Worm (Caenorhabditis elegans): Measurements from ENCODE around the gene F54D11.4.

The F54D11.4 gene

ce11 chrV:4647857-4648256 lies 31.9 kb downstream of the F54D11.4 start, which contains the start of gene F41F3.3 (continued):
- no peak for TF ChIP-seq K09A11.1 (tag; optimal IDR thresholded peaks at IDR 0.05; ENCODE audit: insufficient read depth)
- TF ChIP-seq hlh-13 (GFP tag; optimal IDR thresholded peaks at IDR 0.05): no peak

ce11 chrV:4648527-4648926 lies 32.6 kb downstream of the F54D11.4 start, which contains the start of gene F41F3.8:
TSS of gene F41F3.8 (plus strand) at chrV:4648827.
- TF ChIP-seq pha-2 (tag; optimal IDR thresholded peaks at IDR 0.05): no peak

ce11 chrV:4649649-4650384 lies 33.9 kb downstream of the F54D11.4 start:
- TF ChIP-seq pqm-1 (tag; optimal IDR thresholded peaks at IDR 0.05): no peak
- no peak for TF ChIP-seq hlh-15 (tag; optimal IDR thresholded peaks at IDR 0.05)
- no peak for TF ChIP-seq ceh-30 (tag; optimal IDR thresholded peaks at IDR 0.05)
- no peak for TF ChIP-seq dve-1 (tag; optimal IDR thresholded peaks at IDR 0.05)
- TF ChIP-seq K09A11.1 (tag; optimal IDR thresholded peaks at IDR 0.05; ENCODE audit: insufficient read depth): no peak
- TF ChIP-seq fkh-6 (tag; optimal IDR thresholded peaks at IDR 0.05): no peak
- no peak for TF ChIP-seq odd-2 (tag; optimal IDR thresholded peaks at IDR 0.05)
- no peak for TF ChIP-seq Y22D7AL.16 (tag; optimal IDR thresholded peaks at IDR 0.05)
- TF ChIP-seq ceh-19 (GFP tag; optimal IDR thresholded peaks at IDR 0.05): no peak

ce11 chrV:4651480-4651879 lies 35.5 kb downstream of the F54D11.4 start:
- TF ChIP-seq ceh-30 (tag; optimal IDR thresholded peaks at IDR 0.05) (no peak), nhr-232 (tag; optimal IDR thresholded peaks at IDR 0.05) (no peak), elt-4 (tag; optimal IDR thresholded peaks at IDR 0.05) (no peak)

DNA sequence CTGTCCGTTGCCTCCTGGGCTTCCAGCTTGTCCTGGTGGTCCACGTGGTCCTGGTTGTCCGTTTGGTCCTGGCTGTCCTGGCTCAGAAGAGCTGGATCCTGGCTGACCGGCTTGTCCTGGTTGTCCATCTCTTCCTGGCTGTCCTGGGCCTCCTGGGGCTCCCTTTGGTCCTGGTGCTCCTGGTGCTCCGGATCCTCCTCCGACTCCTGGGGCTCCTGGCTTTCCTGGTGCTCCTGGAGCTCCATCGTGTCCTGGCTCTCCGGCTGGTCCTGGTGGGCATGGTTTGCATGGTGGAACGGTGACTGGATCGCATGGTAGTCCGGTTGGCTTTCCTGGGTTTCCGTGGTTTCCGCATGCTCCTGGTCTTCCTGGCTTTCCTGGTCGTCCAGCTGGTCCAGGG lies 37.1 kb downstream of the F54D11.4 start:
- TF ChIP-seq che-1 (tag; optimal IDR thresholded peaks at IDR 0.05) (no peak), ceh-14 (tag; optimal IDR thresholded peaks at IDR 0.05) (no peak), pha-4 (tag; optimal IDR thresholded peaks at IDR 0.05) (no peak), sdc-2 (tag; optimal IDR thresholded peaks at IDR 0.05) (no peak), elt-4 (tag; optimal IDR thresholded peaks at IDR 0.05) (peak; percentile 26), mec-3 (tag; optimal IDR thresholded peaks at IDR 0.05; ENCODE audit: borderline replicate concordance) (peak; percentile 13), unc-86 (tag; optimal IDR thresholded peaks at IDR 0.05) (no peak), pros-1 (tag; optimal IDR thresholded peaks at IDR 0.05) (no peak), pqm-1 (tag; optimal IDR thresholded peaks at IDR 0.05) (no peak), K09A11.1 (tag; optimal IDR thresholded peaks at IDR 0.05; ENCODE audit: insufficient read depth) (no peak), fkh-6 (tag; optimal IDR thresholded peaks at IDR 0.05) (no peak), rnt-1 (tag; optimal IDR thresholded peaks at IDR 0.05) (no peak), ceh-34 (tag; optimal IDR thresholded peaks at IDR 0.05) (no peak)

DNA sequence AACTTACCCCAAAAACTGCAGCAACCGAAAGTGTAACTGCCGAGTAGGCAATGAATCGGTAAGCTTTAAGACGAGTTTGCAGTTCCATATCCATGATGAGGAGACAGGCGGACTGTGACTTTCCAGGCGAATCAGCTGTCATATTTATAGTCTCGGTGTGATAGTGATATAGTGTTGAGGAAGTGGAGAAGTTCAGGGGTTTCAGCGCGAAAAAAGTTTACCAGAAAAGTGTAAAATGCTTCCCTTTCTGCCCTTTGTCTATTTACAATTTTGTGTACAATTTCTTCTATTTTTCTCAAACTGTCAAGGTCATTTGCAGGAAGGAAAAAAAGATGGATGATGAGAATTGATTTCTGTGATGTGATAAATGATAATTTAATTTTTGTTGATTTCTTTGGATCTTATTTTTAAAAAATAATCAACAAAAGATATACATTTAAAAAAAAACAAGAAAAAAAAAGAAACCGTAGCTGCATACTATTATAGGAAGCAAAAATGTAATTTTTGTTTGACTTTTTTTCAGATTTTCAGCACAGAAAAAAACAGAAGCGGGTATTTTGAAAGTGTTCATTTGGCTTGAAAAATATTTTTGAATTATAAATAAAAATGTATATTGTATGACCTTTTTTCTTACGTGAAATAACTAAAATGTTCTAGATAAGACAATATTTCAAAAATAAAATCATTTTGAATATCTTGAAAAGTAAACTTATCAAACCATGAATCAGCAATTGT lies 38.1 kb downstream of the F54D11.4 start, which contains the start of the genes col-139 and F41F3.1:
col-139 (minus strand) TSS at position 101 of the 735 bp plus-strand sequence.
F41F3.1 (plus strand) TSS at position 685 of the 735 bp plus-strand sequence.
- TF ChIP-seq hlh-6 (tag; optimal IDR thresholded peaks at IDR 0.05) (no peak), elt-4 (tag; optimal IDR thresholded peaks at IDR 0.05) (no peak), sdc-2 (tag; optimal IDR thresholded peaks at IDR 0.05) (no peak), sox-4 (tag; optimal IDR thresholded peaks at IDR 0.05) (no peak), pha-2 (tag; optimal IDR thresholded peaks at IDR 0.05) (no peak), fkh-10 (GFP tag; optimal IDR thresholded peaks at IDR 0.05) (no peak), lim-6 (tag; optimal IDR thresholded peaks at IDR 0.05) (no peak), F13H6.1 (tag; optimal IDR thresholded peaks at IDR 0.05) (no peak), ceh-22 (tag; optimal IDR thresholded peaks at IDR 0.05) (no peak), ama-1 (optimal IDR thresholded peaks at IDR 0.05) (no peak)

Measured in whole organism, late embryonic.